Fruit fly (Drosophila melanogaster) whole organism: ENCODE data around the gene Col4a1.

Source experiments
- CG8478 ChIP-seq: fragments of >200 bp; optimal IDR thresholded peaks from 2 replicates; lab custom pipeline; 2018; ENCODE audit warnings: inconsistent platforms
- Dll ChIP-seq: fragments of >200 bp; optimal IDR thresholded peaks from 2 replicates; lab custom pipeline; 2017
- EcR ChIP-seq, 2 experiments: fragments of >200 bp; optimal IDR thresholded peaks; 2 replicates each; lab custom pipeline; 2017; ENCODE audit warnings: missing biosample characterization in 2 of 2, missing genetic modification characterization in 2 of 2, missing genetic modification reagents in 2 of 2
- pan ChIP-seq: fragments of >200 bp; optimal IDR thresholded peaks from 2 replicates; lab custom pipeline; 2017
- psq ChIP-seq: fragments of >200 bp; optimal IDR thresholded peaks from 2 replicates; lab custom pipeline; 2017
- usp ChIP-seq: fragments of >200 bp; optimal IDR thresholded peaks from 2 replicates; lab custom pipeline; 2017; ENCODE audit warnings: missing biosample characterization, missing genetic modification characterization, mixed read lengths

Col4a1 gene

DNA sequence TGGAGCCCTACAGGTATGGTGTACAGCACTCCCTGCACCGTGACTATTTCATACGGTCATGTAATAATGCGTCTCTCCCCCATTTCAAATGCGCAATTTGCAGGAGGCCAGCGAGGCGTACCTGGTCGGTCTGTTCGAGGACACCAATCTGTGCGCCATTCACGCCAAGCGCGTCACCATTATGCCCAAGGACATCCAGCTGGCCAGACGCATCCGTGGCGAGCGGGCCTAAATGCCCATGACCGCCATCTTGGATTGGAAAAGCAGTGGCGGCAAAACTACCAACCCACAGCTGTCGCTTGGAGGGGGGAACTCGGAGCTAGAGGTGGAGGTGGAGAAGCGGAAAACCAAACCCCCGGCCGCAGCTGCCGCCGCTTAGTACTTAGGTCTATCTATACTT is 26.1 kb downstream of the Col4a1 start:
- TF ChIP-seq usp (GFP tag; lab: Kevin White, UChicago) = no peak
- TF ChIP-seq psq (lab: Kevin White, UChicago) = no peak
- no peak for TF ChIP-seq EcR (GFP tag; optimal IDR thresholded peaks at IDR 0.05; lab: Kevin White, UChicago)
- no peak for TF ChIP-seq pan (lab: Kevin White, UChicago)
- no peak for TF ChIP-seq CG8478
- no peak for TF ChIP-seq Dll (lab: Kevin White, UChicago)

DNA sequence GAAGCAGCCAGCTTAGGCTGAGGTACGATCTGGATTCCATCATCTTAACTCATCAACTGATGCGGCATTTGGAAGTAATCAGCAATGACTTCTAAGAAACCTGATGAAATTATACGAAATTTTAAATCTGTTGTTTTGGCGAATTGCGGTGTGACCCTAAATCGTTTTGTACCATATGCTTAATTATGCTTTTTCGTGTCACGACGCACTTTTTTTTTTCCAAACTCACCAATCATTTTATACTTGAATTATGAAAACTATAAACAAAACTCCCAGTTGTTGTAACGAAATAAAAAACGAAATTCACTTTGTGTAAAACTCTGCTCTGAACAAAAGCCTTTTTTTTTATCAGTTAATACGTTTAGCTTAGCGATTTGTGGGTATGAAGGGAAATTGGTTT is 28.7 kb downstream of the Col4a1 start, which contains the start of gene Nepl3:
Nepl3 (minus strand) TSS at position 155 of the 400 bp plus-strand sequence.
- no peak for TF ChIP-seq pan (lab: Kevin White, UChicago)
- no peak for TF ChIP-seq CG8478
- TF ChIP-seq EcR (GFP tag; optimal IDR thresholded peaks at IDR 0.05; lab: Kevin White, UChicago) = no peak
- TF ChIP-seq Dll (lab: Kevin White, UChicago) = no peak
- TF ChIP-seq psq (lab: Kevin White, UChicago) = no peak
- TF ChIP-seq usp (GFP tag; lab: Kevin White, UChicago) = no peak

DNA sequence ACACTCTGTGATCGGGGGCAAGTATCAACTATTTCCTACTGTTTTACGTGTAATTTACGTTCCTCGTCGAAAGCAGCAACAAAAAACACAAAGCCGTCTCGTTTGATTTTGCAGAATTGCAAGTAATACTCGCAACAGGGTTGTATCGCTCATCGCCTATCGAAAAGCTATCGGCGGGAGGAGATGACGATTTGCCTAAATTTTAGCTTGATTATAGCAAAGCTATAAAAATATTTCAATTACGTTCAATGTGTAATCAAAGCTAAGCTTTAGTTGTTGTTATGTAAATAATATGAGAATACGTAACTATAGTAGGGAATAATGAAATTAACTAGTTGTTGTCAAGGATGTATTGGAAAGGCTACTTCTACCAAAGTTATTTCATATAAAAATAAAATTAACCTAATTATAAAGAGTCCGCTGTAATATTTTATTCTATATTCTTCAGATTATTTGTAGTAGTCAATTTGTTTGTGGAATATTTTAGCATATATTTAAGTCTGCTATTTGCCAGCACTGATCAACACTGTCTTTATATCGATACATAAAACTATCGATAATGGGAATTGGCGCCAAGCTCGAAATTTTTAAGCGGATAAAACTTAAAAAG is 30.3 kb downstream of the Col4a1 start, which contains the start of gene Rpn11:
Rpn11 (minus strand) TSS at position 146 of the 610 bp plus-strand sequence.
- TF ChIP-seq usp (GFP tag; lab: Kevin White, UChicago) (no peak), EcR (GFP tag; optimal IDR thresholded peaks at IDR 0.05; lab: Kevin White, UChicago) (no peak), pan (lab: Kevin White, UChicago) (no peak), Dll (lab: Kevin White, UChicago) (no peak), CG8478 (no peak), psq (lab: Kevin White, UChicago) (no peak)

DNA sequence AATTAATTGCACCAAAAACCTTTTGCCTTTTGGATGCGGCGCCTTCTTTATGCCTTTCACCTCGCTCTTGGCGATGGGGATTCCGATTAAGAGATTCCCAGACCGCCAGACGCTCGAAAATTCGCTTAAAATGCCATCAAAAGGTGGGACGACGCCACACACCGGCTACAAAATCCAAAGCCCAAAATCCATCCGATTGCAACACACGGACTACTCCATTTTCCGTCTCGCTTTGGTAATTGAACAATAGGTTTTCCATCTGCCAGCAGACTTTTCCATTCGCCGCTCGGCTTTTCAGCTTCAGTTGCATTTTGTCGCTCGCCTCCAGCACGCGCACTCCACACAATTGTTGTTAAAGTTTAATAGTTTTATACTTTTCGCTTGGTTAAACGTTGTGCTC is 31.1 kb downstream of the Col4a1 start, which contains the start of gene qtc:
qtc (plus strand) TSS at position 301 of the 400 bp plus-strand sequence.
- TF ChIP-seq Dll (lab: Kevin White, UChicago) = no peak
- no peak for TF ChIP-seq usp (GFP tag; lab: Kevin White, UChicago)
- TF ChIP-seq psq (lab: Kevin White, UChicago) = no peak
- no peak for TF ChIP-seq CG8478
- TF ChIP-seq pan (lab: Kevin White, UChicago) = no peak
- TF ChIP-seq EcR (GFP tag; optimal IDR thresholded peaks at IDR 0.05; lab: Kevin White, UChicago) = no peak

DNA sequence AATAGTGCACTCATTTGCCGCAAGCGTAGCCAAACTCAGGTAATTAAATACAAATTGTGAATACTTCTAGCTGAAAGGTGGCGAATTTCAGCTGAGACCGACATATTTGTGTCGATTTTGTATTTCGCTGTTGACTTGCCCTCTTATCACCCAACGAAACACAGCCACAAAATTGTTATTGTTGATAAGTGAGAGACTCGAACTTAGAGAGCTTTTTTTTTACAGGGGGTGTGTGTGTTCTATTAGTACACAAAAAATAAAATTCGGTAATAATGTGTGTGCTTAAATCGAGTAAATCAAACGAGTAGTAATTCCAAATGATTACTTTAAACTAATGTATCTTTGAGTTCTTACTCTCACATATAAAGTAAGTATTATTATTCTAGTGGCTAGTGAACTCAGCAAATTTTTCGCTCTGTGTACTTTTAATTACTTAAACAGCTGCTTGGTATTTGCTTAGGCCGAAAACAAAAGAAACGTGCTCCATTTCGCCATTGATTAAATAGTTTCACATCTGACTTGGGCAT is 31.6 kb downstream of the Col4a1 start:
- TF ChIP-seq EcR (GFP tag; optimal IDR thresholded peaks at IDR 0.05; lab: Kevin White, UChicago) (no peak), psq (lab: Kevin White, UChicago) (no peak), pan (lab: Kevin White, UChicago) (no peak), usp (GFP tag; lab: Kevin White, UChicago) (no peak), Dll (lab: Kevin White, UChicago) (no peak), CG8478 (no peak)

DNA sequence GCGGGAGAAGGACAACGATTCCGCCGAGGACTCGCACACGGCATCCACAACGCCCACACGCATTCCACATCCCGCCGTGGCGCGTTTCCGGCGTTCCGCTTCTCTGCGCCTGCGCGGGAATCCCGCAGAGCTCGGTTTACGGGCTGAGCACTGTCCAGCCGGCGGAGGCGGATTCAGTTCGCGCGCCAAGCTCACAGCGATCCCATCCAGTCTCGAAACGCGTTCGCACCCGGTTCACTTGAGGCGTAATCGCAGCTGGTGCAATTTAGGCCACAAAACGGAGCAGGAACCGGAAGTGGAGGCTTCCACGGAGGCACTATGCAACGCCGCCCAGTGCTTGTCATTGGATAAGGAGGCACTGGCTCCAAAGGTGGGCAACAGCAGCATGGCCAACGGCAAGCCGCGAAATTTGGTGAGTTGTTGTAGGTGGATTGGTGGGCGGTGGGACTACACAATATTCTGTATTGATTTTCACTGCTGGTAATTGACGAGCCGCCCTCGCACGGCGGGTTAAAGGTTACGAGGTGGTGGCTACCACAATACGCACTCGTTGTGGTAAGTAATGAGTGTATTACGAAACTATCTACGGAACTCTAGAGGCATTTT is 33.5 kb downstream of the Col4a1 start:
- no peak for TF ChIP-seq psq (lab: Kevin White, UChicago)
- no peak for TF ChIP-seq usp (GFP tag; lab: Kevin White, UChicago)
- no peak for TF ChIP-seq Dll (lab: Kevin White, UChicago)
- no peak for TF ChIP-seq EcR (GFP tag; optimal IDR thresholded peaks at IDR 0.05; lab: Kevin White, UChicago)
- TF ChIP-seq CG8478 = no peak
- TF ChIP-seq pan (lab: Kevin White, UChicago) = no peak

DNA sequence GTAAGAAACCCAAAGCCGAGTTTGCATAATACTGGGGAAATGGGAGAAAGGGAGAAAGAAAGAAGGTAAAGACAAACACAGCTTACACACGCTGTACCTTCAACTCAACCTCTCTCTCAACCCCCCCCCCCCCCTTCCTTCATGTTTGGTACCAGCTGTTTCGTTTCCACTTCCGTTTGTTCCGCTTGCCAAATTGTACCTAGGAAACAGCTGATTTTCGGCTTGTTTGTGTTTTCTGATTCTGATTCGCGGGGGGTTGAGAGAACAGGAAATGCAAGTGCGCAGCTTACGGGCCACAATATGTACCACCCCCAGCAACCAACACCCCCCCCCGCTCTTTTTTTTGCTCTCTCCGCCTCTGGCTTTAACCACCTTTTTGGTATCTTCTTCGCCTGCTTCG is 34.5 kb downstream of the Col4a1 start:
- TF ChIP-seq EcR (GFP tag; optimal IDR thresholded peaks at IDR 0.05; lab: Kevin White, UChicago) (no peak), Dll (lab: Kevin White, UChicago) (no peak), pan (lab: Kevin White, UChicago) (no peak), psq (lab: Kevin White, UChicago) (no peak), usp (GFP tag; lab: Kevin White, UChicago) (no peak)

DNA sequence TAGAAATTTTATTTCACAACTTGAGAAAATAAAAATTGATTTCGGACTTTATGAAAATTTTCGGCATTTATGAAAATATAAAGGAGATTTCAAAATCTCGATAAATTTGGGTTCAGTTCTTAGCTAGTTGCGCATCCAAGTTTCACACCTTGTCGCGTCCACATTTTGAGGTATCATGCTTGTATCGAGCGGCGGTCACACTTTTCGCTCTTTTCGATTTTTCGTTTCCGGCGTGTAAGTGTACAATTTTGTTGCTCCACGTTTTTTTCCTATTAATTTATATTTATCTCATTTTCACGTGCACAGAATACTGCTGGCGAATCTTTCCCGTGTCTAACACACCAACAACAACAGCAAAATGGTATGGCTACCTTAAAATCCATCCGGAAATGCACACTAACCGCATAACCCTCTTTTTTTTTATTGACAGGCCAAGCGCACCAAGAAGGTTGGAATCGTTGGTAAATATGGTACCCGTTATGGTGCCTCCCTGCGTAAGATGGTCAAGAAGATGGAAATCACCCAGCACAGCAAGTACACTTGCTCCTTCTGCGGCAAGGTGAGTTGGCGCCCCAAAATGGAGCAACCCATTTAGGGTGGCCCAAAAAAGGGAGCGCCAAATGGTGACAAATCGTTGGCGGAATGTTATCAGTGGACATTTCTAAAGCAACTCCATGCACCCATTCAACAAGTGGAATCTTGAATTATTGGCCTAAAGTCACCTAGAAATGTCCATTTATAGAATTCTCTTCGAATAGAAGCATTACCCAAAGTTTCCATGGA is 41.6 kb downstream of the Col4a1 start, which contains the start of gene RpL37A:
RpL37A (plus strand) TSS at position 161 of the 783 bp plus-strand sequence.
- TF ChIP-seq Dll (lab: Kevin White, UChicago) (no peak), pan (lab: Kevin White, UChicago) (no peak), usp (GFP tag; lab: Kevin White, UChicago) (no peak), CG8478 (no peak), EcR (GFP tag; optimal IDR thresholded peaks at IDR 0.05; lab: Kevin White, UChicago) (no peak), psq (lab: Kevin White, UChicago) (no peak)

DNA sequence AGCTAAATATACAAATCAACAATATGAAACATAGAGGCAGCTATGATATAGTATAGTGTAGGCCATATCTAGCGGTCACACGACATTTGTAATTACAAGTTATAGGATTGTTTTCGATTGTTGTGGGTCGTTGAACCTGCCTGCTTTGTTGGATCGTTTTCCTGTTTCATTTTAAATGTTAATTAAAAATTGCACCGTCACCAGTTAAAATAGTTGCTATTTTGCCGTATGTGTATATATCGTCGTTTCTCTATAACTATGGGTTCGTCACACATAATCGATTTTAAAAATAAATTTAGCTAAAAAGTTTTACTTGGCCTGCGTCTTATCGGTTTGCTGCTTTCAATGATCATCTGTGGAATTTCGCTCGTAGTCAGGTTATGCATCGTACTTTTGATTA is 42.9 kb downstream of the Col4a1 start:
- no peak for TF ChIP-seq EcR (GFP tag; optimal IDR thresholded peaks at IDR 0.05; lab: Kevin White, UChicago)
- no peak for TF ChIP-seq usp (GFP tag; lab: Kevin White, UChicago)
- no peak for TF ChIP-seq CG8478
- no peak for TF ChIP-seq pan (lab: Kevin White, UChicago)
- no peak for TF ChIP-seq psq (lab: Kevin White, UChicago)
- no peak for TF ChIP-seq Dll (lab: Kevin White, UChicago)

DNA sequence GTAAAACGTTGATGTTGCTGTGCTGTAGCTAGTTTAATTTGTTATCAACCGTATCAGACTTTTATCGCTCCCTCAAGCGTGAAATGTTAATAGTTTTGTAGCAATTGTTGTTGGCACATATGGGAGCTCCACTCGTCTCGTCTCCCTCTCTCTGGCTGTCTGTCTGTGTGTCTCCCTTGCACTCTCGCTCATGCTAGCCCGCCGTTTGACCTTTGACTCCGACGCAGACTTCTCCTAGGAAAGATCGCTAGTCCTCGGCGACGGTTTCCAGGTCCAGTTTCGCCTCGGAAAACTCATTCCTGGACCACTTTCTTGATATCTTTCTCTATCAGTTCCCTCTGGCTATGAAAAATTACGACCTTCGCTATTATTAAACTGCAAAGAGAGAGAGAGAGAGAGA is 49.8 kb downstream of the Col4a1 start:
- TF ChIP-seq Dll (lab: Kevin White, UChicago) = no peak
- no peak for TF ChIP-seq psq (lab: Kevin White, UChicago)
- no peak for TF ChIP-seq pan (lab: Kevin White, UChicago)
- TF ChIP-seq EcR (GFP tag; optimal IDR thresholded peaks at IDR 0.05; lab: Kevin White, UChicago) = no peak
- TF ChIP-seq usp (GFP tag; lab: Kevin White, UChicago) = no peak
- TF ChIP-seq CG8478 = no peak
